Fruit fly (Drosophila melanogaster): ENCODE measurements around the gene CG6276.

The CG6276 gene

DNA sequence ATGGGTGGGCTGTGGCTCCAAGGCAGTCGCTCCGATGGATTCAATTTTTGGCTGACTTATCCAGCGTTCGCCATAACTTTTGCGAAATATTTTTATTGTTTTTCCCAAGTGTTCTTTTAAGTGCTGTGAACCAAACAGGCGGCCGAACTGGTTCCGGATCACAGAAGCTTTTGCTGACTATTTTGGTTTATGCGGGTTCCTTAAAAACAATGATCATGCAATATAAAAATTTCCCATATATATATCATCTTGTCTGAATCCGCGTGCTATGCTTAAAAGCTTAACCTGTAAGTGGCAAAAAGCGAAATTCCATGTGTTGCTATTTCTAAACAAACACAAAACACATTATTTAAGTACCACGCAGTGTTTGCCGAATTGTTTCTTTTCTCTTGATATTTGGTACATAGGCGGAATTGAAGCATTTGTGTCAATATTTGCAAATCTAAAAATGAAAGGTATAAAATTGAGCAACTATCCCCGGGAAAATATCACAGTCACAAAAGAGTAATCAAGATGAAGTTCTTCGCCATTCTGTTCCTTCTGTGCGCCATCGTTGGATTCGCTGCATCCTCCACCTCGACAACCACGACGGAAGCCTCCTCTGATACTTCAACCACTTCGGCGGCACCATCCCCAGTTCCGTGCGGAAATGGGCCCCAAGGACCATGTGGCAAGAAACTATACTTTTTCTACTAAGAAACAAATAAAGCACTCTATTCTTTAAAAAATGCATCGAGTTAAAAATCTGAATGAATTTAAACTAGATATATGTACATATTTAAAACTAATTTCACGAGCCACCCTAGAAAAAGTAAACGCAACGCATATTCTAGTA is at the start of gene CG6276, which contains the start of gene CG44040 (continued):
- TF ChIP-seq yki (optimal IDR thresholded peaks at IDR 0.05): no peak
- TF ChIP-seq Bteb2 (GFP tag; optimal IDR thresholded peaks at IDR 0.05): no peak
- TF ChIP-seq Mad (GFP tag; optimal IDR thresholded peaks at IDR 0.05): no peak
- peak; percentile 40 for TF ChIP-seq gcm (GFP tag; optimal IDR thresholded peaks at IDR 0.05)
- TF ChIP-seq CG3995 (GFP tag; optimal IDR thresholded peaks at IDR 0.05): peak; percentile 46
- peak; percentile 21 for TF ChIP-seq CG12071 (GFP tag; optimal IDR thresholded peaks at IDR 0.05)
- no peak for TF ChIP-seq CG14667 (GFP tag; IDR thresholded peaks at IDR 0.05)
- no peak for TF ChIP-seq CG7372 (GFP tag; IDR thresholded peaks at IDR 0.05)
- TF ChIP-seq CG15696 (tag; optimal IDR thresholded peaks at IDR 0.05): peak; percentile 16
- peak; percentile 19; the same call in 1 of the 4 replicates for TF ChIP-seq Gug (GFP tag; IDR thresholded peaks at IDR 0.05)
- TF ChIP-seq emc (GFP tag; optimal IDR thresholded peaks at IDR 0.05): no peak
- TF ChIP-seq br (optimal IDR thresholded peaks at IDR 0.05): no peak
- TF ChIP-seq B-H1 (GFP tag; IDR thresholded peaks at IDR 0.05): no peak; the same call in 2 of the 3 replicates
- TF ChIP-seq Ets65A (GFP tag): peak; percentile 92
- peak; percentile 52 for TF ChIP-seq tx (GFP tag; optimal IDR thresholded peaks at IDR 0.05)
- TF ChIP-seq CG30403 (GFP tag; optimal IDR thresholded peaks at IDR 0.05): peak; percentile 70
- no peak for TF ChIP-seq tup (GFP tag; optimal IDR thresholded peaks at IDR 0.05)
- TF ChIP-seq Optix (GFP tag; IDR thresholded peaks at IDR 0.05): 0 out of 3 replicates have a peak, but pooled peaks have one; percentile 27
- TF ChIP-seq CG7556 (GFP tag; optimal IDR thresholded peaks at IDR 0.05): peak; percentile 40
- no peak for TF ChIP-seq CG1024 (GFP tag; IDR thresholded peaks at IDR 0.05)
- TF ChIP-seq D (optimal IDR thresholded peaks at IDR 0.05): no peak
- TF ChIP-seq D (GFP tag; optimal IDR thresholded peaks at IDR 0.05): peak; percentile 12
- no peak for TF ChIP-seq onecut (GFP tag; IDR thresholded peaks at IDR 0.05)
- TF ChIP-seq chinmo (GFP tag; IDR thresholded peaks at IDR 0.05; ENCODE audit: partially characterized antibody): no peak
- TF ChIP-seq dmrt99B (tag; optimal IDR thresholded peaks at IDR 0.05): no peak
- TF ChIP-seq CG8281 (tag; optimal IDR thresholded peaks at IDR 0.05): peak; percentile 38
- peak; percentile 57 for TF ChIP-seq CG9932 (GFP tag; IDR thresholded peaks at IDR 0.05)
- TF ChIP-seq CG14710 (tag; optimal IDR thresholded peaks at IDR 0.05): peak; percentile 32
- peak; percentile 33 for TF ChIP-seq Oli (tag; optimal IDR thresholded peaks at IDR 0.05)
- no peak for TF ChIP-seq inv (GFP tag; IDR thresholded peaks at IDR 0.05; ENCODE audit: partially characterized antibody)
- TF ChIP-seq pho (GFP tag; optimal IDR thresholded peaks at IDR 0.05): peak; percentile 69
- peak; percentile 9 for TF ChIP-seq CG16863 (GFP tag; optimal IDR thresholded peaks at IDR 0.05)
- no peak for TF ChIP-seq knrl (GFP tag; IDR thresholded peaks at IDR 0.05; ENCODE audit: partially characterized antibody)
- no peak for TF ChIP-seq salm (tag; optimal IDR thresholded peaks at IDR 0.05)
- TF ChIP-seq fru (optimal IDR thresholded peaks at IDR 0.05): no peak
- peak; percentile 24 for TF ChIP-seq CG17328 (GFP tag; IDR thresholded peaks at IDR 0.05)
- no peak for TF ChIP-seq CG7271 (tag; optimal IDR thresholded peaks at IDR 0.05)
- no peak for TF ChIP-seq CG1832 (GFP tag; optimal IDR thresholded peaks at IDR 0.05)
- TF ChIP-seq her (GFP tag; optimal IDR thresholded peaks at IDR 0.05): peak; percentile 4
- peak; percentile 32 for TF ChIP-seq CG9609 (GFP tag; optimal IDR thresholded peaks at IDR 0.05)
- no peak for TF ChIP-seq crol (GFP tag; IDR thresholded peaks at IDR 0.05)
- peak; percentile 24 for TF ChIP-seq BEAF-32 (GFP tag; optimal IDR thresholded peaks at IDR 0.05)
- no peak for TF ChIP-seq Abd-B (GFP tag; optimal IDR thresholded peaks at IDR 0.05)
- TF ChIP-seq CG7987 (GFP tag; optimal IDR thresholded peaks at IDR 0.05): no peak
- TF ChIP-seq Rfx (GFP tag; IDR thresholded peaks at IDR 0.05): peak; percentile 65
- TF ChIP-seq CG7745 (tag; optimal IDR thresholded peaks at IDR 0.05): no peak
- TF ChIP-seq ham (GFP tag; IDR thresholded peaks at IDR 0.05): no peak
- no peak for TF ChIP-seq Hmx (GFP tag; optimal IDR thresholded peaks at IDR 0.05)
- TF ChIP-seq ase (GFP tag; IDR thresholded peaks at IDR 0.05): peak; percentile 10; the same call in 1 of the 3 replicates
- peak; percentile 39; the same call in 1 of the 2 replicates for TF ChIP-seq Awh (GFP tag; IDR thresholded peaks at IDR 0.05)
- TF ChIP-seq zf30C (GFP tag; optimal IDR thresholded peaks at IDR 0.05): no peak

Measured in whole organism, embryonic.